Worm (Caenorhabditis elegans) whole organism, L4/young adult: ENCODE data around the gene kin-20.

Source experiments
- W03F9.2 ChIP-seq: fragments of 150-350 bp; optimal IDR thresholded peaks from 2 replicates; lab custom pipeline; 2014; ENCODE audit warnings: missing biosample characterization, missing genetic modification characterization
- dao-5 ChIP-seq: sonication (generic microtip); optimal IDR thresholded peaks from 2 replicates; lab custom pipeline; 2016; ENCODE audit warnings: missing genotype, missing genetic modification characterization, moderate library complexity, missing compliant biosample characterization
- him-1 ChIP-seq: sonication (generic microtip); optimal IDR thresholded peaks from 2 replicates; lab custom pipeline; 2016; ENCODE audit warnings: missing genotype, missing genetic modification reagents, missing genetic modification characterization, missing compliant biosample characterization

- TF ChIP-seq him-1 (no peak), dao-5 (no peak), W03F9.2 (tag; lab: Kevin White, UChicago) (no peak)
These were observed 34.5 kb upstream of the kin-20 start for ce11 chrX:15312073-15312472.
